Worm (Caenorhabditis elegans) whole organism, L1 larva: Measurements from ENCODE around the gene ndub-8.

ENCODE experiments used
- F16B12.6 ChIP-seq: fragments of 150-350 bp; optimal IDR thresholded peaks from 2 replicates; lab custom pipeline; 2014; ENCODE audit warnings: missing biosample characterization, missing genetic modification characterization
- Y116A8C.19 ChIP-seq: sonication (generic microtip); optimal IDR thresholded peaks from 2 replicates; lab custom pipeline; 2016; ENCODE audit warnings: missing compliant biosample characterization, missing genetic modification characterization, borderline replicate concordance
- alr-1 ChIP-seq: fragments of 200-800 bp; sonication (Bioruptor generic); optimal IDR thresholded peaks from 2 replicates; lab custom pipeline; 2018; ENCODE audit warnings: borderline replicate concordance, mild to moderate bottlenecking, missing genetic modification characterization, missing compliant biosample characterization
- aly-2 ChIP-seq: fragments of 150-350 bp; optimal IDR thresholded peaks from 2 replicates; lab custom pipeline; 2014; ENCODE audit warnings: missing biosample characterization, missing genetic modification characterization
- ama-1 ChIP-seq: fragments of 150-350 bp; optimal IDR thresholded peaks from 2 replicates; lab custom pipeline; 2014
- ceh-8 ChIP-seq: fragments of 200-800 bp; sonication (Bioruptor generic); optimal IDR thresholded peaks from 2 replicates; lab custom pipeline; 2018; ENCODE audit warnings: mild to moderate bottlenecking, missing genetic modification characterization, moderate library complexity, missing compliant biosample characterization
- ceh-82 ChIP-seq, 3 experiments: fragments of 150-350 bp in 1 of 3; sonication (generic microtip) in 2 of 3; optimal IDR thresholded peaks; 2 replicates each; lab custom pipeline; 2014 to 2017; ENCODE audit warnings: missing biosample characterization in 3 of 3, missing genetic modification characterization in 3 of 3
- ces-1 ChIP-seq: fragments of 150-350 bp; optimal IDR thresholded peaks from 2 replicates; lab custom pipeline; 2014; ENCODE audit warnings: missing biosample characterization, missing genetic modification reagents, missing genetic modification characterization
- dsc-1 ChIP-seq: sonication (generic microtip); optimal IDR thresholded peaks from 2 replicates; lab custom pipeline; 2016; ENCODE audit warnings: mild to moderate bottlenecking, missing genetic modification characterization, missing compliant biosample characterization
- efl-1 ChIP-seq, 4 experiments: fragments of 150-350 bp; optimal IDR thresholded peaks in 3 of 4; peaks in 1 of 4; 1 replicate in 1 of 4; 2 replicates in 3 of 4; lab custom pipeline; 2014; ENCODE audit warnings: missing biosample characterization in 2 of 4, missing genetic modification characterization in 2 of 4, missing genetic modification reagents in 2 of 4
- elt-2 ChIP-seq: sonication (generic microtip); optimal IDR thresholded peaks from 2 replicates; lab custom pipeline; 2016; ENCODE audit warnings: missing genetic modification characterization, mild to moderate bottlenecking, inconsistent platforms, missing compliant biosample characterization, missing genetic modification reagents
- ets-5 ChIP-seq: fragments of 200-800 bp; sonication (Bioruptor generic); IDR thresholded peaks from 2 replicates; pipeline ENCODE4 v1.3.6; 2022; ENCODE audit warnings: missing genetic modification characterization, missing compliant biosample characterization
- fkh-10 ChIP-seq: sonication (generic microtip); optimal IDR thresholded peaks from 2 replicates; lab custom pipeline; 2017; ENCODE audit warnings: missing biosample characterization, missing genetic modification reagents, missing genetic modification characterization
- fkh-4 ChIP-seq: sonication (generic microtip); optimal IDR thresholded peaks from 2 replicates; lab custom pipeline; 2016; ENCODE audit warnings: missing compliant biosample characterization, missing genetic modification characterization, borderline replicate concordance
- fkh-8 ChIP-seq: sonication (generic microtip); optimal IDR thresholded peaks from 2 replicates; lab custom pipeline; 2016; ENCODE audit warnings: mild to moderate bottlenecking, missing genetic modification characterization, missing compliant biosample characterization
- fos-1 ChIP-seq: fragments of 150-350 bp; optimal IDR thresholded peaks from 2 replicates; lab custom pipeline; 2014; ENCODE audit warnings: missing biosample characterization, missing genetic modification characterization
- grh-1 ChIP-seq: fragments of 200-800 bp; sonication (Bioruptor generic); IDR thresholded peaks from 2 replicates; pipeline ENCODE4 v1.3.6; 2022; ENCODE audit warnings: missing genetic modification reagents, missing genetic modification characterization, missing compliant biosample characterization
- hlh-17 ChIP-seq: fragments of 200-800 bp; sonication (Bioruptor generic); optimal IDR thresholded peaks from 2 replicates; lab custom pipeline; 2018; ENCODE audit warnings: missing genetic modification characterization, mild to moderate bottlenecking, missing compliant biosample characterization, moderate library complexity, borderline replicate concordance
- hpl-2 ChIP-seq: fragments of 150-350 bp; optimal IDR thresholded peaks from 2 replicates; lab custom pipeline; 2014; ENCODE audit warnings: missing biosample characterization, missing genetic modification reagents, missing genetic modification characterization
- irx-1 ChIP-seq: sonication (generic microtip); optimal IDR thresholded peaks from 2 replicates; lab custom pipeline; 2016; ENCODE audit warnings: missing genetic modification characterization, missing compliant biosample characterization
- isw-1 ChIP-seq: fragments of 200-800 bp; sonication (Bioruptor generic); IDR thresholded peaks from 2 replicates; pipeline ENCODE4 v1.3.6; 2022; ENCODE audit warnings: missing genetic modification characterization, missing compliant biosample characterization
- jun-1 ChIP-seq: fragments of 150-350 bp; optimal IDR thresholded peaks from 2 replicates; lab custom pipeline; 2014; ENCODE audit warnings: missing biosample characterization, missing genetic modification reagents, missing genetic modification characterization
- lin-14 ChIP-seq: fragments of 200-800 bp; sonication (Bioruptor generic); optimal IDR thresholded peaks from 2 replicates; lab custom pipeline; 2018; ENCODE audit warnings: mild to moderate bottlenecking, missing genetic modification characterization, moderate library complexity, missing compliant biosample characterization
- lin-15B ChIP-seq: fragments of 150-350 bp; sonication (generic microtip); optimal IDR thresholded peaks from 3 replicates; lab custom pipeline; 2014; ENCODE audit warnings: missing biosample characterization, missing genetic modification characterization
- lin-35 ChIP-seq, 2 experiments: fragments of 150-350 bp; optimal IDR thresholded peaks; 2 replicates each; lab custom pipeline; 2014; ENCODE audit warnings: missing biosample characterization in 2 of 2, missing genetic modification characterization in 2 of 2, missing genetic modification reagents in 2 of 2
- lin-39 ChIP-seq: fragments of 150-350 bp; optimal IDR thresholded peaks from 2 replicates; lab custom pipeline; 2014; ENCODE audit warnings: missing biosample characterization, missing genetic modification reagents, missing genetic modification characterization
- lsy-2 ChIP-seq, 2 experiments: fragments of 150-350 bp; optimal IDR thresholded peaks; 2 replicates each; lab custom pipeline; 2014; ENCODE audit warnings: missing biosample characterization in 2 of 2, missing genetic modification characterization in 2 of 2
- mdl-1 ChIP-seq, 2 experiments: fragments of 150-350 bp; optimal IDR thresholded peaks; 2 replicates each; lab custom pipeline; 2014 to 2017; ENCODE audit warnings: missing biosample characterization in 2 of 2, missing genetic modification characterization in 2 of 2, inconsistent platforms in 1 of 2
- mef-2 ChIP-seq: fragments of 150-350 bp; optimal IDR thresholded peaks from 2 replicates; lab custom pipeline; 2014; ENCODE audit warnings: missing biosample characterization, missing genetic modification characterization
- mep-1 ChIP-seq: fragments of 150-350 bp; optimal IDR thresholded peaks from 2 replicates; lab custom pipeline; 2014; ENCODE audit warnings: missing biosample characterization, missing genetic modification characterization
- nhr-11 ChIP-seq: fragments of 150-350 bp; optimal IDR thresholded peaks from 2 replicates; lab custom pipeline; 2014; ENCODE audit warnings: missing biosample characterization, missing genetic modification characterization
- nhr-12 ChIP-seq: sonication (generic microtip); optimal IDR thresholded peaks from 2 replicates; lab custom pipeline; 2017; ENCODE audit warnings: missing biosample characterization, missing genetic modification characterization
- nhr-20 ChIP-seq: sonication (generic microtip); optimal IDR thresholded peaks from 2 replicates; lab custom pipeline; 2016; ENCODE audit warnings: mild to moderate bottlenecking, missing genetic modification characterization, missing compliant biosample characterization
- nhr-28 ChIP-seq: fragments of 150-350 bp; optimal IDR thresholded peaks from 2 replicates; lab custom pipeline; 2014; ENCODE audit warnings: missing biosample characterization, missing genetic modification characterization
- nhr-47 ChIP-seq: sonication (generic microtip); optimal IDR thresholded peaks from 2 replicates; lab custom pipeline; 2016; ENCODE audit warnings: mild to moderate bottlenecking, missing genetic modification characterization, moderate library complexity, missing compliant biosample characterization
- nhr-71 ChIP-seq: sonication (generic microtip); optimal IDR thresholded peaks from 2 replicates; lab custom pipeline; 2016; ENCODE audit warnings: mild to moderate bottlenecking, missing genetic modification characterization, moderate library complexity, missing compliant biosample characterization
- nhr-76 ChIP-seq: sonication (generic microtip); optimal IDR thresholded peaks from 2 replicates; lab custom pipeline; 2017; ENCODE audit warnings: missing biosample characterization, missing genetic modification characterization
- nhr-90 ChIP-seq: sonication (generic microtip); optimal IDR thresholded peaks from 2 replicates; lab custom pipeline; 2016; ENCODE audit warnings: mild to moderate bottlenecking, missing genetic modification characterization, missing compliant biosample characterization; ENCODE audit not compliant: poor library complexity
- pax-3 ChIP-seq: fragments of 200-800 bp; sonication (Bioruptor generic); optimal IDR thresholded peaks from 2 replicates; lab custom pipeline; 2018; ENCODE audit warnings: mild to moderate bottlenecking, missing genetic modification characterization, moderate library complexity, missing compliant biosample characterization
- skn-1 ChIP-seq: fragments of 150-350 bp; optimal IDR thresholded peaks from 2 replicates; lab custom pipeline; 2014; ENCODE audit warnings: missing biosample characterization, missing genetic modification characterization
- snu-23 ChIP-seq: sonication (generic microtip); optimal IDR thresholded peaks from 2 replicates; lab custom pipeline; 2016; ENCODE audit warnings: missing genetic modification characterization, missing compliant biosample characterization
- sox-4 ChIP-seq: sonication (generic microtip); optimal IDR thresholded peaks from 2 replicates; lab custom pipeline; 2016; ENCODE audit warnings: missing genetic modification characterization, missing compliant biosample characterization
- sptf-1 ChIP-seq: fragments of 150-350 bp; optimal IDR thresholded peaks from 2 replicates; lab custom pipeline; 2014; ENCODE audit warnings: missing biosample characterization, missing genetic modification characterization
- sup-37 ChIP-seq: fragments of 200-800 bp; sonication (Bioruptor generic); optimal IDR thresholded peaks from 2 replicates; lab custom pipeline; 2018; ENCODE audit warnings: mild to moderate bottlenecking, missing genetic modification characterization, missing compliant biosample characterization
- swsn-7 ChIP-seq: sonication (generic microtip); optimal IDR thresholded peaks from 2 replicates; lab custom pipeline; 2016; ENCODE audit warnings: missing genetic modification characterization, missing compliant biosample characterization
- tbx-2 ChIP-seq: sonication (generic microtip); optimal IDR thresholded peaks from 2 replicates; lab custom pipeline; 2016; ENCODE audit warnings: missing genetic modification characterization, missing compliant biosample characterization
- unc-30 ChIP-seq: sonication (generic microtip); optimal IDR thresholded peaks from 2 replicates; lab custom pipeline; 2017; ENCODE audit warnings: missing biosample characterization, missing genetic modification characterization
- unc-98 ChIP-seq: fragments of 200-800 bp; sonication (Bioruptor generic); IDR thresholded peaks from 2 replicates; pipeline ENCODE4 v1.3.6; 2022; ENCODE audit warnings: missing genetic modification characterization, missing compliant biosample characterization
- xbp-1 ChIP-seq: sonication (generic microtip); optimal IDR thresholded peaks from 2 replicates; lab custom pipeline; 2016; ENCODE audit warnings: missing genetic modification characterization, missing compliant biosample characterization
- zag-1 ChIP-seq: fragments of 150-350 bp; optimal IDR thresholded peaks from 2 replicates; lab custom pipeline; 2014; ENCODE audit warnings: missing biosample characterization, missing genetic modification characterization
- ztf-11 ChIP-seq, 2 experiments: sonication (generic microtip); optimal IDR thresholded peaks; 2 replicates each; lab custom pipeline; 2016 to 2017; ENCODE audit warnings: missing genetic modification characterization in 2 of 2, missing biosample characterization in 1 of 2, missing compliant biosample characterization in 1 of 2

ndub-8 gene

DNA sequence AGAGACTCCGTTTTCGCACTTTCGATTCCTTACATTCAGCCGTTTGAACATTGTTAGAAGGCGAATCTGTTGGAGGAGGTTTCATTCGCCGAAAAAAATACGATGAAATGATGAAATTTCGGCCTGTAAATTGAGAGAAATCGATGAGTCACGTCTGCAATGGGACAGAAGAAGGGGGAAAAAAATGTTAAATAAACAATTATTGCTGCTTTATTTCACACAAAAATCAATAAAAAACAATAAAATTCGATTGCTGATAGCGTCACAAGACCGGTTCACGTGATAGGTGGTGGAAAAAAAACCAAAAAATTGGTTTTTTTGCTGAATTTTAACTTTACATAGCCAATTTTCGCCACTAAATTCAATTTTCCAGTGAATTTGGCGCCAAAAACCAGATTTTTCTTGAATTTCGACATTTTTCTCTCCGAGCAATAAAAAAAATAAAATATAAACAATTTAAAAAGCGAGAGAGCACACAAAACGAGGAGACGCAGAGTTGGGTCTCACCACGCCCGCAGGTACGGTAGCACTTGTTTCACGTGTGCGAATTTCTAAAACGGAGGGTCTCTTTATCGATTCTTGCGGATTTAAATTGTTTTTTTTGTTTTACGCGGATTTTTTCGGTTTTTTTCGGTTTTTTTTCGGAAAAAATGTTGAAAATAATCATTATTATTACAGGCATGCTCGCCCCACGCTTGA, at the start of gene ndub-8, which contains the start of gene cup-14:
TSS of gene ndub-8 (plus strand) at position 679 of the 699 bp plus-strand sequence.
TSS of gene cup-14 (minus strand) at position 51 of the 699 bp plus-strand sequence.
- peak; percentile 100 for TF ChIP-seq lsy-2 (tag; optimal IDR thresholded peaks at IDR 0.05; lab: Kevin White, UChicago)
- peak; percentile 72 for TF ChIP-seq ceh-8 (GFP tag; lab: Kevin White, UChicago)
- TF ChIP-seq ama-1 (lab: Kevin White, UChicago): peak; percentile 71
- peak in 1 of 2 experiments; percentile 87 for TF ChIP-seq mdl-1 (tag; optimal IDR thresholded peaks at IDR 0.05; lab: Kevin White, UChicago)
- peak; percentile 95 for TF ChIP-seq nhr-71 (tag; lab: Kevin White, UChicago)
- TF ChIP-seq snu-23: peak; percentile 95
- peak; percentile 90 for TF ChIP-seq xbp-1 (tag; lab: Kevin White, UChicago)
- TF ChIP-seq sox-4: peak; percentile 75
- peak; percentile 84 for TF ChIP-seq jun-1 (tag; lab: Kevin White, UChicago)
- no peak for TF ChIP-seq Y116A8C.19
- peak; percentile 95 for TF ChIP-seq nhr-47 (tag; lab: Kevin White, UChicago)
- TF ChIP-seq fos-1 (tag; lab: Kevin White, UChicago): peak; percentile 86
- peak; percentile 92 for TF ChIP-seq tbx-2
- TF ChIP-seq lin-15B (tag; lab: Kevin White, UChicago): peak; percentile 58
- TF ChIP-seq pax-3 (tag; lab: Kevin White, UChicago): peak; percentile 75
- peak; percentile 66 for TF ChIP-seq sup-37 (GFP tag; lab: Kevin White, UChicago)
- no peak for TF ChIP-seq hlh-17 (GFP tag; lab: Kevin White, UChicago)
- TF ChIP-seq swsn-7 (tag; lab: Kevin White, UChicago): no peak
- peak; percentile 91 for TF ChIP-seq irx-1
- peak; percentile 93 for TF ChIP-seq nhr-90 (tag; lab: Kevin White, UChicago)
- TF ChIP-seq nhr-12 (tag; lab: Kevin White, UChicago): no peak
- no peak for TF ChIP-seq mef-2 (tag; lab: Kevin White, UChicago)
- no peak for TF ChIP-seq alr-1
- TF ChIP-seq elt-2 (tag; lab: Kevin White, UChicago): peak; percentile 65
- TF ChIP-seq unc-98: no peak
- TF ChIP-seq nhr-20: peak; percentile 90
- no peak for TF ChIP-seq unc-30 (tag; lab: Kevin White, UChicago)
- peak; percentile 80 for TF ChIP-seq nhr-11 (tag; lab: Kevin White, UChicago)
- peak; percentile 64 for TF ChIP-seq F16B12.6 (tag; lab: Kevin White, UChicago)
- peak; percentile 92 for TF ChIP-seq dsc-1 (tag; lab: Kevin White, UChicago)
- TF ChIP-seq nhr-76: no peak
- TF ChIP-seq isw-1: peak; percentile 91
- TF ChIP-seq nhr-28 (tag; lab: Kevin White, UChicago): no peak
- peak; percentile 89 for TF ChIP-seq aly-2
- TF ChIP-seq lin-39 (tag; lab: Kevin White, UChicago): peak; percentile 92
- no peak for TF ChIP-seq ets-5 (GFP tag; lab: Robert Waterston, UW)
- TF ChIP-seq fkh-10 (GFP tag; lab: Kevin White, UChicago): peak; percentile 83
- peak; percentile 88 for TF ChIP-seq fkh-8 (tag; lab: Kevin White, UChicago)
- TF ChIP-seq grh-1 (GFP tag; lab: Robert Waterston, UW): peak; percentile 80
- peak; percentile 80 to 87 for TF ChIP-seq lin-35 (GFP tag; optimal IDR thresholded peaks at IDR 0.05; lab: Kevin White, UChicago)
- TF ChIP-seq zag-1 (tag; lab: Kevin White, UChicago): peak; percentile 36
- no peak for TF ChIP-seq ces-1 (GFP tag; lab: Kevin White, UChicago)
- no peak for TF ChIP-seq sptf-1 (tag; lab: Kevin White, UChicago)
- peak; percentile 41 for TF ChIP-seq fkh-4 (tag; lab: Kevin White, UChicago)
- peak; percentile 76 for TF ChIP-seq hpl-2 (GFP tag; lab: Kevin White, UChicago)
- peak; percentile 78 for TF ChIP-seq skn-1
- TF ChIP-seq lin-14 (GFP tag; lab: Kevin White, UChicago): no peak
- TF ChIP-seq ztf-11 (tag; optimal IDR thresholded peaks at IDR 0.05; lab: Kevin White, UChicago): peak in 1 of 2 experiments; percentile 68
- peak; percentile 90 for TF ChIP-seq mep-1 (tag; lab: Kevin White, UChicago)
- TF ChIP-seq efl-1 (optimal IDR thresholded peaks at IDR 0.05; lab: Kevin White, UChicago): peak; percentile 90 to 94
- peak; percentile 83 to 98 for TF ChIP-seq efl-1 (GFP tag; optimal IDR thresholded peaks at IDR 0.05 in 1 of 2; lab: Kevin White, UChicago)
- TF ChIP-seq ceh-82 (tag; optimal IDR thresholded peaks at IDR 0.05; lab: Kevin White, UChicago): peak; percentile 87 to 95 (median 91)
